Fruit fly (Drosophila melanogaster): ENCODE data around the gene CG43342.
A peak's percentile ranks its signal among the peaks of the same experiment; 100 is the strongest.

The CG43342 gene

DNA sequence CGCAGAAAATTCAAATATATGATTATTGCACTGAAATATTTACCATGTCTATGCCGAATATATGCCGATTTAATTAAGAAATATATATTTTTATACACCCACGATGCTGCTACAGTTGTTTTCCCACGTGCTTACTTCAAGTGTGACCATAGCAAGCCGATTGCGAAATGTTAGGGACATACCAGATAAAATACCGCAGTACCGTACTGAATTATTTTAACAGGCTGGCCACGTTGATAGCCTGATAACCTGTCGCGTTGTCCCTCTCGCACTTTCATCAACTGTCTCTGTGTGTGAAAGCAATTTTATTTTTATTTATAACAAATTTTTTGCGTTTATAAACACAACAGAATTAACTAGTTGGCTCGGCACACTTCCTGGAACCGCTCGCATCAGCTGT lies 39.8 kb downstream of the CG43342 start, which contains the start of the genes Nop56 and mats (continued):
- TF ChIP-seq Ets97D (GFP tag; optimal IDR thresholded peaks at IDR 0.05): peak; percentile 83
- TF ChIP-seq Dref (GFP tag; IDR thresholded peaks at IDR 0.05): peak; percentile 37
- no peak for TF ChIP-seq dpn (GFP tag; optimal IDR thresholded peaks at IDR 0.05)
- TF ChIP-seq hbn (GFP tag; IDR thresholded peaks at IDR 0.05; ENCODE audit: partially characterized antibody): peak; percentile 38; the same call in 1 of the 2 replicates
- TF ChIP-seq jigr1 (GFP tag; IDR thresholded peaks at IDR 0.05): no peak
- peak; percentile 87 for TF ChIP-seq stwl (tag; optimal IDR thresholded peaks at IDR 0.05)
- peak; percentile 21 for TF ChIP-seq CG7745 (tag; optimal IDR thresholded peaks at IDR 0.05)
- TF ChIP-seq CG17912 (GFP tag; optimal IDR thresholded peaks at IDR 0.05): peak; percentile 44
- peak; percentile 57; the same call in 1 of the 2 replicates for TF ChIP-seq CG13287 (GFP tag; IDR thresholded peaks at IDR 0.05; ENCODE audit: partially characterized antibody)
- TF ChIP-seq row (GFP tag; IDR thresholded peaks at IDR 0.05): peak; percentile 35; the same call in 1 of the 3 replicates
- peak; percentile 43 for TF ChIP-seq CG2116 (GFP tag; optimal IDR thresholded peaks at IDR 0.05)
- TF ChIP-seq CG4424 (GFP tag; optimal IDR thresholded peaks at IDR 0.05): no peak
- TF ChIP-seq nmo (GFP tag; optimal IDR thresholded peaks at IDR 0.05): peak; percentile 65
- peak; percentile 42; the same call in 1 of the 2 replicates for TF ChIP-seq Bgb (GFP tag; IDR thresholded peaks at IDR 0.05; ENCODE audit: partially characterized antibody)
- no peak for TF ChIP-seq CG3065 (GFP tag; optimal IDR thresholded peaks at IDR 0.05)
- peak; percentile 45 for TF ChIP-seq HmgZ (tag; optimal IDR thresholded peaks at IDR 0.05)
- TF ChIP-seq lola (GFP tag; optimal IDR thresholded peaks at IDR 0.05): no peak
- TF ChIP-seq YL-1 (GFP tag; optimal IDR thresholded peaks at IDR 0.05): peak; percentile 99
- TF ChIP-seq twi (tag; optimal IDR thresholded peaks at IDR 0.05): peak; percentile 53
- TF ChIP-seq CG6791 (GFP tag; IDR thresholded peaks at IDR 0.05; ENCODE audit: partially characterized antibody): peak; percentile 55; the same call in 2 of the 3 replicates
- peak; percentile 45 for TF ChIP-seq Lhr (GFP tag; optimal IDR thresholded peaks at IDR 0.05)
- TF ChIP-seq Fer1 (GFP tag; optimal IDR thresholded peaks at IDR 0.05): peak; percentile 24
- peak; percentile 91 for TF ChIP-seq gfzf (GFP tag; optimal IDR thresholded peaks at IDR 0.05)
- peak; percentile 97 for TF ChIP-seq CG9797 (GFP tag; optimal IDR thresholded peaks at IDR 0.05)
- TF ChIP-seq tap (tag; optimal IDR thresholded peaks at IDR 0.05): no peak
- peak; percentile 42 for TF ChIP-seq CG17829 (tag; optimal IDR thresholded peaks at IDR 0.05)
- TF ChIP-seq Usf (GFP tag; optimal IDR thresholded peaks at IDR 0.05): peak; percentile 6
- TF ChIP-seq grau (tag; optimal IDR thresholded peaks at IDR 0.05): peak; percentile 20
- TF ChIP-seq wek (GFP tag; optimal IDR thresholded peaks at IDR 0.05): peak; percentile 14
- TF ChIP-seq Sin3A (optimal IDR thresholded peaks at IDR 0.05): peak; percentile 41
- peak; percentile 15 for TF ChIP-seq CG13624 (GFP tag; optimal IDR thresholded peaks at IDR 0.05)
- TF ChIP-seq CG8478 (optimal IDR thresholded peaks at IDR 0.05): no peak
- TF ChIP-seq Sry-δ (GFP tag; optimal IDR thresholded peaks at IDR 0.05): peak; percentile 30
- TF ChIP-seq CG43689 (GFP tag; IDR thresholded peaks at IDR 0.05): no peak
- no peak for TF ChIP-seq CG3838 (GFP tag; optimal IDR thresholded peaks at IDR 0.05)
- TF ChIP-seq bigmax (GFP tag; optimal IDR thresholded peaks at IDR 0.05): peak; percentile 72
- peak; percentile 73 for TF ChIP-seq cg (GFP tag; optimal IDR thresholded peaks at IDR 0.05)
- TF ChIP-seq Nf-YC (tag; optimal IDR thresholded peaks at IDR 0.05): peak; percentile 62
- peak; percentile 8; the same call in 1 of the 2 replicates for TF ChIP-seq CG31441 (GFP tag; IDR thresholded peaks at IDR 0.05)
- TF ChIP-seq MBD-R2 (GFP tag; IDR thresholded peaks at IDR 0.05): peak; percentile 79
- no peak for TF ChIP-seq pho (GFP tag; optimal IDR thresholded peaks at IDR 0.05)
- TF ChIP-seq slbo (GFP tag; IDR thresholded peaks at IDR 0.05): peak; percentile 54
- peak; percentile 34 for TF ChIP-seq CG7987 (GFP tag; optimal IDR thresholded peaks at IDR 0.05)
- no peak for TF ChIP-seq vfl (GFP tag; optimal IDR thresholded peaks at IDR 0.05)
- TF ChIP-seq CG15514 (GFP tag; optimal IDR thresholded peaks at IDR 0.05): peak; percentile 73
- peak; percentile 41; the same call in 1 of the 3 replicates for TF ChIP-seq Doc3 (GFP tag; IDR thresholded peaks at IDR 0.05; ENCODE audit: partially characterized antibody)
- no peak for TF ChIP-seq CG15269 (tag; optimal IDR thresholded peaks at IDR 0.05)
- peak; percentile 31 for TF ChIP-seq Dp (GFP tag; optimal IDR thresholded peaks at IDR 0.05)
- no peak for TF ChIP-seq sr (GFP tag; IDR thresholded peaks at IDR 0.05)
- peak; percentile 71 for TF ChIP-seq CG3847 (GFP tag; IDR thresholded peaks at IDR 0.05)
